Fruit fly (Drosophila melanogaster) whole organism, embryonic: ENCODE data around the gene Acat2.

Experiments used
- CG10147 ChIP-seq: fragments of 200-800 bp; sonication (Bioruptor generic); optimal IDR thresholded peaks from 2 replicates; lab custom pipeline; 2019; ENCODE audit warnings: missing biosample characterization, mild to moderate bottlenecking, missing genetic modification characterization, moderate library complexity
- CG10209 ChIP-seq: fragments of 200-800 bp; sonication (Bioruptor generic); optimal IDR thresholded peaks from 3 replicates; lab custom pipeline; 2017; ENCODE audit warnings: missing biosample characterization, mild to moderate bottlenecking, missing genetic modification characterization, missing genetic modification reagents
- CG10462 ChIP-seq: fragments of 200-800 bp; sonication (Bioruptor generic); optimal IDR thresholded peaks from 2 replicates; lab custom pipeline; 2016; ENCODE audit warnings: missing biosample characterization, missing genetic modification characterization
- CG10543 ChIP-seq: fragments of 200-800 bp; sonication (Bioruptor generic); optimal IDR thresholded peaks from 3 replicates; lab custom pipeline; 2017; ENCODE audit warnings: missing biosample characterization, mild to moderate bottlenecking, missing genetic modification characterization, moderate library complexity
- CG11560 ChIP-seq: fragments of 200-800 bp; sonication (Bioruptor generic); IDR thresholded peaks from 3 replicates; pipeline ENCODE4 v1.3.6; 2022; ENCODE audit warnings: missing biosample characterization, missing genetic modification characterization
- CG12071 ChIP-seq: fragments of 200-800 bp; sonication (Bioruptor generic); optimal IDR thresholded peaks from 3 replicates; lab custom pipeline; 2018; ENCODE audit warnings: missing biosample characterization, mild to moderate bottlenecking, missing genetic modification characterization
- CG12155 ChIP-seq: fragments of 200-800 bp; sonication (Bioruptor generic); optimal IDR thresholded peaks from 3 replicates; lab custom pipeline; 2016; ENCODE audit warnings: missing biosample characterization, missing genetic modification characterization
- CG1233 ChIP-seq: fragments of 200-800 bp; sonication (Bioruptor generic); optimal IDR thresholded peaks from 4 replicates; lab custom pipeline; 2018; ENCODE audit warnings: missing biosample characterization, mild to moderate bottlenecking, missing genetic modification characterization
- CG12744 ChIP-seq: fragments of 200-800 bp; sonication (Bioruptor generic); optimal IDR thresholded peaks from 2 replicates; lab custom pipeline; 2016; ENCODE audit warnings: missing biosample characterization, missing genetic modification characterization
- CG13624 ChIP-seq: fragments of 200-800 bp; sonication (Bioruptor generic); optimal IDR thresholded peaks from 2 replicates; lab custom pipeline; 2016; ENCODE audit warnings: missing biosample characterization, missing genetic modification characterization
- CG14860 ChIP-seq: fragments of 200-800 bp; sonication (Bioruptor generic); IDR thresholded peaks from 3 replicates; pipeline ENCODE4 v1.3.6; 2022; ENCODE audit warnings: missing biosample characterization, missing genetic modification characterization; ENCODE audit not compliant: partially characterized antibody
- CG15479 ChIP-seq: fragments of 200-800 bp; sonication (Bioruptor generic); optimal IDR thresholded peaks from 3 replicates; lab custom pipeline; 2019; ENCODE audit warnings: missing biosample characterization, mild to moderate bottlenecking, missing genetic modification characterization, moderate library complexity
- CG16815 ChIP-seq: fragments of 200-800 bp; sonication (Bioruptor generic); optimal IDR thresholded peaks from 3 replicates; lab custom pipeline; 2017; ENCODE audit warnings: missing biosample characterization, mild to moderate bottlenecking, missing genetic modification characterization
- CG17359 ChIP-seq: fragments of 200-800 bp; sonication (Bioruptor generic); optimal IDR thresholded peaks from 3 replicates; lab custom pipeline; 2018; ENCODE audit warnings: missing biosample characterization, mild to moderate bottlenecking, missing genetic modification characterization, moderate library complexity
- CG17802 ChIP-seq: fragments of 200-800 bp; sonication (Bioruptor generic); optimal IDR thresholded peaks from 2 replicates; lab custom pipeline; 2018; ENCODE audit warnings: missing biosample characterization, mild to moderate bottlenecking, missing genetic modification characterization, moderate library complexity
- CG2116 ChIP-seq: fragments of 200-800 bp; sonication (Bioruptor generic); optimal IDR thresholded peaks from 3 replicates; lab custom pipeline; 2018; ENCODE audit warnings: missing biosample characterization, mild to moderate bottlenecking, missing genetic modification characterization
- CG2199 ChIP-seq: fragments of 200-800 bp; sonication (Bioruptor generic); IDR thresholded peaks from 3 replicates; pipeline ENCODE4 v1.3.6; 2022; ENCODE audit warnings: missing biosample characterization, missing genetic modification characterization
- CG33557 ChIP-seq: fragments of 200-800 bp; sonication (Bioruptor generic); optimal IDR thresholded peaks from 2 replicates; lab custom pipeline; 2019; ENCODE audit warnings: missing biosample characterization, mild to moderate bottlenecking, missing genetic modification characterization, moderate library complexity
- CG34224 ChIP-seq: fragments of 200-800 bp; sonication (Bioruptor generic); IDR thresholded peaks from 3 replicates; pipeline ENCODE4 v1.3.6; 2022; ENCODE audit warnings: missing biosample characterization, missing genetic modification characterization; ENCODE audit not compliant: partially characterized antibody
- CG34422 ChIP-seq: fragments of 200-800 bp; sonication (Bioruptor generic); IDR thresholded peaks from 3 replicates; pipeline ENCODE4 v1.3.6; 2022; ENCODE audit warnings: missing biosample characterization, missing genetic modification characterization
- CG6854 ChIP-seq: fragments of 200-800 bp; sonication (Bioruptor generic); optimal IDR thresholded peaks from 3 replicates; lab custom pipeline; 2017; ENCODE audit warnings: missing biosample characterization, mild to moderate bottlenecking, missing genetic modification characterization
- CG7372 ChIP-seq: fragments of 200-800 bp; sonication (Bioruptor generic); IDR thresholded peaks from 2 replicates; pipeline ENCODE4 v1.3.6; 2022; ENCODE audit warnings: missing biosample characterization, missing genetic modification characterization
- CG8281 ChIP-seq: fragments of 200-800 bp; sonication (Bioruptor generic); optimal IDR thresholded peaks from 2 replicates; lab custom pipeline; 2018; ENCODE audit warnings: missing biosample characterization, mild to moderate bottlenecking, missing genetic modification characterization, moderate library complexity
- CG9609 ChIP-seq: fragments of 200-800 bp; sonication (Bioruptor generic); optimal IDR thresholded peaks from 3 replicates; lab custom pipeline; 2016; ENCODE audit warnings: missing biosample characterization, missing genetic modification characterization
- Dip3 ChIP-seq: fragments of 200-800 bp; sonication (Bioruptor generic); optimal IDR thresholded peaks from 3 replicates; lab custom pipeline; 2016; ENCODE audit warnings: missing biosample characterization, missing genetic modification characterization
- Drgx ChIP-seq: fragments of 200-800 bp; sonication (Bioruptor generic); IDR thresholded peaks from 2 replicates; pipeline ENCODE4 v1.3.6; 2022; ENCODE audit warnings: missing biosample characterization, missing genetic modification characterization
- Gug ChIP-seq: fragments of 200-800 bp; sonication (Bioruptor generic); IDR thresholded peaks from 4 replicates; pipeline ENCODE4 v1.3.6; 2022; ENCODE audit warnings: missing biosample characterization, missing genetic modification characterization
- Hand ChIP-seq: fragments of 200-800 bp; sonication (Bioruptor generic); optimal IDR thresholded peaks from 2 replicates; lab custom pipeline; 2017; ENCODE audit warnings: mild to moderate bottlenecking, missing biosample characterization, missing genetic modification reagents, missing genetic modification characterization
- Kr ChIP-seq: fragments of 200-800 bp; sonication (Bioruptor generic); optimal IDR thresholded peaks from 2 replicates; lab custom pipeline; 2017; ENCODE audit warnings: missing biosample characterization, mild to moderate bottlenecking, missing genetic modification characterization
- Nf-YB ChIP-seq: fragments of 200-800 bp; sonication (Bioruptor generic); optimal IDR thresholded peaks from 3 replicates; lab custom pipeline; 2019; ENCODE audit warnings: missing biosample characterization, mild to moderate bottlenecking, missing genetic modification characterization, moderate library complexity
- PHDP ChIP-seq: fragments of 200-800 bp; sonication (Bioruptor generic); optimal IDR thresholded peaks from 3 replicates; lab custom pipeline; 2018; ENCODE audit warnings: missing biosample characterization, mild to moderate bottlenecking, missing genetic modification characterization, moderate library complexity
- az2 ChIP-seq: fragments of 200-800 bp; sonication (Bioruptor generic); optimal IDR thresholded peaks from 3 replicates; lab custom pipeline; 2016; ENCODE audit warnings: missing biosample characterization, missing genetic modification characterization
- bowl ChIP-seq: fragments of 200-800 bp; sonication (Bioruptor generic); IDR thresholded peaks from 2 replicates; pipeline ENCODE4 v1.3.6; 2022; ENCODE audit warnings: missing biosample characterization, missing genetic modification characterization
- br ChIP-seq: fragments of >200 bp; optimal IDR thresholded peaks from 2 replicates; lab custom pipeline; 2017
- dimm ChIP-seq: fragments of 200-800 bp; sonication (Bioruptor generic); IDR thresholded peaks from 2 replicates; pipeline ENCODE4 v1.3.6; 2022; ENCODE audit warnings: missing biosample characterization, missing genetic modification characterization
- dmrt11E ChIP-seq: fragments of 200-800 bp; sonication (Bioruptor generic); optimal IDR thresholded peaks from 3 replicates; lab custom pipeline; 2018; ENCODE audit warnings: missing biosample characterization, mild to moderate bottlenecking, missing genetic modification characterization, moderate library complexity
- emc ChIP-seq: fragments of 200-800 bp; sonication (Bioruptor generic); optimal IDR thresholded peaks from 2 replicates; lab custom pipeline; 2016; ENCODE audit warnings: missing biosample characterization, missing genetic modification characterization
- fu2 ChIP-seq: fragments of 200-800 bp; sonication (Bioruptor generic); optimal IDR thresholded peaks from 2 replicates; lab custom pipeline; 2016; ENCODE audit warnings: missing biosample characterization, missing genetic modification characterization
- hbn ChIP-seq: fragments of 200-800 bp; sonication (Bioruptor generic); IDR thresholded peaks from 2 replicates; pipeline ENCODE4 v1.3.6; 2022; ENCODE audit warnings: missing biosample characterization, missing genetic modification characterization; ENCODE audit not compliant: partially characterized antibody
- lbe ChIP-seq: fragments of 200-800 bp; sonication (Bioruptor generic); optimal IDR thresholded peaks from 2 replicates; lab custom pipeline; 2016; ENCODE audit warnings: missing biosample characterization, mild to moderate bottlenecking, missing genetic modification characterization
- mam ChIP-seq: fragments of 200-800 bp; sonication (Bioruptor generic); optimal IDR thresholded peaks from 3 replicates; lab custom pipeline; 2016; ENCODE audit warnings: missing biosample characterization, missing genetic modification characterization
- pnt ChIP-seq: fragments of 200-800 bp; sonication (Bioruptor generic); optimal IDR thresholded peaks from 3 replicates; lab custom pipeline; 2016; ENCODE audit warnings: missing biosample characterization, missing genetic modification characterization
- prd ChIP-seq, 3 experiments: fragments of >200 bp in 2 of 3; fragments of 200-800 bp in 1 of 3; sonication (Bioruptor generic) in 1 of 3; optimal IDR thresholded peaks in 2 of 3; IDR thresholded peaks in 1 of 3; 2 replicates in 2 of 3; 3 replicates in 1 of 3; pipeline versions ENCODE4 v1.3.6 to Lab custom; 2017 to 2022; ENCODE audit warnings: missing biosample characterization in 1 of 3, missing genetic modification characterization in 1 of 3
- repo ChIP-seq: fragments of 200-800 bp; sonication (Bioruptor generic); optimal IDR thresholded peaks from 2 replicates; lab custom pipeline; 2016; ENCODE audit warnings: missing biosample characterization, missing genetic modification characterization
- sob ChIP-seq: fragments of 200-800 bp; sonication (Bioruptor generic); IDR thresholded peaks from 2 replicates; pipeline ENCODE4 v1.3.6; 2022; ENCODE audit warnings: missing biosample characterization, missing genetic modification characterization
- sug ChIP-seq: fragments of 200-800 bp; optimal IDR thresholded peaks from 2 replicates; lab custom pipeline; 2019; ENCODE audit warnings: missing biosample characterization, mild to moderate bottlenecking, missing genetic modification characterization, moderate library complexity
- tna ChIP-seq: fragments of 200-800 bp; sonication (Bioruptor generic); IDR thresholded peaks from 2 replicates; pipeline ENCODE4 v1.3.6; 2022; ENCODE audit warnings: missing biosample characterization, missing genetic modification characterization; ENCODE audit not compliant: partially characterized antibody
- toy ChIP-seq: fragments of 200-800 bp; sonication (Bioruptor generic); IDR thresholded peaks from 2 replicates; pipeline ENCODE4 v1.3.6; 2022; ENCODE audit warnings: missing biosample characterization, missing genetic modification characterization
- unpg ChIP-seq: fragments of 200-800 bp; sonication (Bioruptor generic); optimal IDR thresholded peaks from 3 replicates; lab custom pipeline; 2018; ENCODE audit warnings: missing biosample characterization, mild to moderate bottlenecking, missing genetic modification characterization, moderate library complexity
- zfh2 ChIP-seq: fragments of 200-800 bp; sonication (Bioruptor generic); optimal IDR thresholded peaks from 2 replicates; lab custom pipeline; 2016; ENCODE audit warnings: missing biosample characterization, missing genetic modification characterization

The Acat2 gene

dm6 chr3L:1342133-1342580, 39.4 kb downstream of the Acat2 start, which contains the start of gene indra (continued):
- TF ChIP-seq CG16815 (GFP tag; lab: Kevin White, UChicago) = peak; percentile 9
- TF ChIP-seq toy (GFP tag; lab: Robert Waterston, UW) = no peak
- peak; percentile 38 for TF ChIP-seq az2 (GFP tag; lab: Kevin White, UChicago)
- TF ChIP-seq Kr (GFP tag; lab: Kevin White, UChicago) = no peak
- peak; percentile 56 for TF ChIP-seq unpg (GFP tag; lab: Kevin White, UChicago)
- TF ChIP-seq Hand (GFP tag; lab: Kevin White, UChicago) = no peak
- TF ChIP-seq dimm (GFP tag; lab: Robert Waterston, UW) = no peak
- TF ChIP-seq CG2116 (GFP tag; lab: Kevin White, UChicago) = peak; percentile 97
- TF ChIP-seq CG7372 (GFP tag; lab: Robert Waterston, UW) = peak; percentile 26; the same call in 1 of the 2 replicates
- TF ChIP-seq CG10543 (GFP tag; lab: Kevin White, UChicago) = peak; percentile 44
- 0 out of 2 replicates have a peak, but pooled peaks have one; percentile 33 for TF ChIP-seq sob (GFP tag; lab: Robert Waterston, UW)
- TF ChIP-seq hbn = peak; percentile 50; the same call in 1 of the 2 replicates
- TF ChIP-seq lbe (GFP tag; lab: Kevin White, UChicago) = no peak
- TF ChIP-seq fu2 (GFP tag; lab: Kevin White, UChicago) = peak; percentile 71
- peak; percentile 64 for TF ChIP-seq PHDP
- peak; percentile 37; the same call in 1 of the 3 replicates for TF ChIP-seq CG34224
- no peak for TF ChIP-seq CG10147
- peak; percentile 61 for TF ChIP-seq CG9609 (GFP tag; lab: Kevin White, UChicago)
- TF ChIP-seq CG13624 = peak; percentile 76
- peak; percentile 38; the same call in 1 of the 3 replicates for TF ChIP-seq CG14860
- TF ChIP-seq CG6854 = no peak
- peak; percentile 74 for TF ChIP-seq zfh2 (GFP tag; lab: Kevin White, UChicago)
- TF ChIP-seq CG10209 (GFP tag; lab: Kevin White, UChicago) = peak; percentile 10
- TF ChIP-seq Gug (GFP tag; lab: Robert Waterston, UW) = no peak
- peak; percentile 19; the same call in 1 of the 3 replicates for TF ChIP-seq CG34422 (GFP tag; lab: Robert Waterston, UW)
- peak; percentile 42 for TF ChIP-seq pnt
- no peak for TF ChIP-seq CG8281 (tag; lab: Kevin White, UChicago)
- TF ChIP-seq CG12744 (GFP tag; lab: Kevin White, UChicago) = peak; percentile 25
- peak; percentile 59 for TF ChIP-seq Dip3 (GFP tag; lab: Kevin White, UChicago)
- peak; percentile 39 for TF ChIP-seq CG15479 (GFP tag; lab: Kevin White, UChicago)
- no peak for TF ChIP-seq CG17802 (tag; lab: Kevin White, UChicago)
- TF ChIP-seq dmrt11E = peak; percentile 38
- TF ChIP-seq sug (tag; lab: Kevin White, UChicago) = peak; percentile 73
- peak; percentile 32 for TF ChIP-seq CG17359 (tag; lab: Kevin White, UChicago)
- TF ChIP-seq emc (GFP tag; lab: Kevin White, UChicago) = no peak
- TF ChIP-seq bowl (GFP tag; lab: Robert Waterston, UW) = no peak
- no peak for TF ChIP-seq prd (optimal IDR thresholded peaks at IDR 0.05; lab: Kevin White, UChicago)
- TF ChIP-seq prd (GFP tag; IDR thresholded peaks at IDR 0.05; lab: Robert Waterston, UW) = peak; percentile 45; the same call in 1 of the 3 replicates
- peak; percentile 57 for TF ChIP-seq CG12155
- peak; percentile 36 for TF ChIP-seq CG10462 (GFP tag; lab: Kevin White, UChicago)
- no peak for TF ChIP-seq CG2199
- no peak for TF ChIP-seq Drgx
- no peak for TF ChIP-seq br (lab: Kevin White, UChicago)
- TF ChIP-seq CG33557 (GFP tag; lab: Kevin White, UChicago) = peak; percentile 45
- TF ChIP-seq CG12071 (GFP tag; lab: Kevin White, UChicago) = no peak
- TF ChIP-seq CG1233 = no peak
- no peak; the same call in 1 of the 2 replicates for TF ChIP-seq tna
- TF ChIP-seq mam (GFP tag; lab: Kevin White, UChicago) = peak; percentile 52
- TF ChIP-seq Nf-YB (GFP tag; lab: Kevin White, UChicago) = peak; percentile 12
- peak; percentile 12 for TF ChIP-seq repo (GFP tag; lab: Kevin White, UChicago)
- TF ChIP-seq CG11560 = peak; percentile 56; the same call in 2 of the 3 replicates
